Worm (Caenorhabditis elegans) whole organism, young adult: ENCODE results near the gene arrd-24.
A peak's percentile ranks its signal among the peaks of the same experiment; 100 is the strongest.

ENCODE experiments used
- aptf-2 ChIP-seq: fragments of 200-800 bp; sonication (Bioruptor generic); conservative IDR thresholded peaks from 2 replicates; pipeline ENCODE4 v1.3.6; 2022; ENCODE audit warnings: missing genetic modification reagents, missing genetic modification characterization, missing compliant biosample characterization
- attf-5 ChIP-seq: fragments of 200-800 bp; sonication (Bioruptor generic); optimal IDR thresholded peaks from 2 replicates; lab custom pipeline; 2018; ENCODE audit warnings: mild to moderate bottlenecking, missing genetic modification characterization, missing compliant biosample characterization
- lin-26 ChIP-seq: fragments of 200-800 bp; sonication (Bioruptor generic); IDR thresholded peaks from 2 replicates; pipeline ENCODE4 v1.3.6; 2022; ENCODE audit warnings: missing genetic modification reagents, missing genetic modification characterization, missing compliant biosample characterization
- mes-4 ChIP-seq: sonication (generic microtip); optimal IDR thresholded peaks from 2 replicates; lab custom pipeline; 2016; ENCODE audit warnings: missing genotype, missing genetic modification characterization, missing compliant biosample characterization
- mxl-1 ChIP-seq: sonication (generic microtip); optimal IDR thresholded peaks from 2 replicates; lab custom pipeline; 2016; ENCODE audit warnings: missing genetic modification characterization, missing compliant biosample characterization
- nfyb-1 ChIP-seq: fragments of 200-800 bp; sonication (Bioruptor generic); IDR thresholded peaks from 2 replicates; pipeline ENCODE4 v1.3.6; 2022; ENCODE audit warnings: missing genetic modification reagents, missing genetic modification characterization, missing compliant biosample characterization
- nhr-27 ChIP-seq: fragments of 200-800 bp; sonication (Bioruptor generic); optimal IDR thresholded peaks from 2 replicates; lab custom pipeline; 2018; ENCODE audit warnings: mild to moderate bottlenecking, missing genetic modification characterization, moderate library complexity, missing compliant biosample characterization
- sdz-38 ChIP-seq: sonication (generic microtip); optimal IDR thresholded peaks from 2 replicates; lab custom pipeline; 2016; ENCODE audit warnings: missing genotype, missing genetic modification characterization, missing compliant biosample characterization
- sea-2 ChIP-seq: fragments of 200-800 bp; sonication (Bioruptor generic); IDR thresholded peaks from 2 replicates; pipeline ENCODE4 v1.3.6; 2022; ENCODE audit warnings: missing genetic modification characterization, missing compliant biosample characterization
- snpc-1.3 ChIP-seq: sonication (generic microtip); optimal IDR thresholded peaks from 2 replicates; lab custom pipeline; 2017; ENCODE audit warnings: missing genetic modification characterization, mild to moderate bottlenecking, missing compliant biosample characterization, antibody characterized with exemption, moderate library complexity, missing genotype, missing genetic modification reagents; ENCODE audit not compliant: insufficient read depth
- snpc-4 ChIP-seq, 5 experiments: fragments of 150-350 bp in 1 of 5; sonication (generic microtip) in 4 of 5; optimal IDR thresholded peaks; 2 replicates each; lab custom pipeline; 2014 to 2018; ENCODE audit warnings: missing genetic modification characterization in 5 of 5, missing biosample characterization in 3 of 5, antibody characterized with exemption in 2 of 5, mild to moderate bottlenecking in 2 of 5, missing compliant biosample characterization in 2 of 5, missing genotype in 2 of 5, moderate library complexity in 2 of 5, missing genetic modification reagents in 1 of 5
- unc-130 ChIP-seq: sonication (generic microtip); optimal IDR thresholded peaks from 2 replicates; lab custom pipeline; 2016; ENCODE audit warnings: missing genetic modification reagents, missing genetic modification characterization, missing compliant biosample characterization
- ztf-18 ChIP-seq: sonication (generic microtip); optimal IDR thresholded peaks from 2 replicates; lab custom pipeline; 2016; ENCODE audit warnings: missing genotype, mild to moderate bottlenecking, missing genetic modification characterization, missing compliant biosample characterization
- ztf-26 ChIP-seq: sonication (generic microtip); optimal IDR thresholded peaks from 2 replicates; lab custom pipeline; 2017; ENCODE audit warnings: missing genetic modification characterization, missing compliant biosample characterization

- TF ChIP-seq ztf-18, result no peak
- TF ChIP-seq nhr-27, result no peak
- no peak for TF ChIP-seq mes-4 (tag; lab: Kevin White, UChicago)
- TF ChIP-seq aptf-2 (GFP tag; lab: Robert Waterston, UW), result no peak
- 0 out of 2 replicates have a peak, but pooled peaks have one; percentile 28 for TF ChIP-seq lin-26
- peak; percentile 32 for TF ChIP-seq attf-5
- TF ChIP-seq sea-2, result no peak
- no peak for TF ChIP-seq unc-130
- TF ChIP-seq mxl-1 (tag; lab: Kevin White, UChicago), result no peak
- TF ChIP-seq ztf-26, result no peak
- TF ChIP-seq nfyb-1 (GFP tag; lab: Robert Waterston, UW), result no peak
- no peak for TF ChIP-seq snpc-4 (GFP tag; optimal IDR thresholded peaks at IDR 0.05; lab: Kevin White, UChicago)
- TF ChIP-seq snpc-4 (tag; optimal IDR thresholded peaks at IDR 0.05; lab: Kevin White, UChicago), result no peak
- no peak for TF ChIP-seq snpc-1.3 (tag; lab: Kevin White, UChicago)
- no peak for TF ChIP-seq sdz-38 (tag; lab: Kevin White, UChicago)
Measured at ce11 chrX:13977439-13978118, 2.7 kb downstream of the arrd-24 start, which contains the start of gene F48F7.6.
